Fruit fly (Drosophila melanogaster): Measurements from ENCODE around the gene nod.
A peak's percentile ranks its signal among the peaks of the same experiment; 100 is the strongest.

nod gene

DNA sequence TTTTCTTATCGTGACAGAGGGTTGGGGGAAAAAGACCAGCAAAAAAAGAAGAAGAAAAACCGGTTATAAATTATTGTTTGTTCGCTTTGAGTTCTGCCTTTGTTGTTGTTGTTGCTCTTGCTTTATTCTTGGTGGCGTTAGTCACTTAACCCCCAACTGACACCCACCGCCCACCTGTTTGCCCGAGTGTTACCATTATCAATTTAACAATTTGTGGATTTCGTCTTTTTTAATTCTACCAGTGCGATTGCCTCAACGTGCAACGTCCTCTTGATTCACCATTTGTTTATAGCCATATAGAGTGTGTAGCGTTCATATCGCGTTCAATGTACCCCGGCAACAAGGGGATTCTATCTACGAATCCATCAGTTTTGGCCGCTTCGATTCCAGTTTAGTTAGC is 20.8 kb downstream of the nod start:
- TF ChIP-seq vri (GFP tag; optimal IDR thresholded peaks at IDR 0.05) (peak; percentile 58), fkh (GFP tag; optimal IDR thresholded peaks at IDR 0.05) (peak; percentile 35), Sox15 (GFP tag; optimal IDR thresholded peaks at IDR 0.05) (no peak), CG3032 (tag; optimal IDR thresholded peaks at IDR 0.05) (no peak)

DNA sequence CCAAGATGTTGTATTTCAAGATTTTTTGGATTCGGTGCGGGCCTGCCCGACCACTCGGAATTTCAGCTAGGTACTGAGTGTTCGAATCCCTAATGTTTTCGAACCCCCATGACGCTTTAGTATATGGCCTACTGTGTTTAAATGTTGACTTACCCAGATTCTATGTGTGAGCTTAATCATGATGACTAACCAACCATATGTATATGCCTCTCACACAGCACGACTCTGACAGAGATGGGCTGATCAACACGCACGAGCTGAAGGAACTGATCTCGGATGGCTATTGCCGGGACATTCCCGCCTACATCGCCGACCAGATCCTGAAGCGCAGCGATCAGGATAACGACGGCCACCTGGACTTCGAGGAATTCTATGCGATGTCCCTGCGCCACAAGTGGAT is 23.5 kb downstream of the nod start, which contains the start of gene CG2533:
Gene CG2533 (minus strand): TSS at position 101 of the 400 bp plus-strand sequence.
- TF ChIP-seq dsx (GFP tag; optimal IDR thresholded peaks at IDR 0.05; ENCODE audit: poor library complexity, severe bottlenecking): no peak
- no peak for TF ChIP-seq CG10631 (GFP tag; optimal IDR thresholded peaks at IDR 0.05)
- TF ChIP-seq Hr4 (GFP tag; optimal IDR thresholded peaks at IDR 0.05): no peak
- no peak for TF ChIP-seq Sox102F (GFP tag; optimal IDR thresholded peaks at IDR 0.05)
- TF ChIP-seq svp (GFP tag): no peak
- no peak for TF ChIP-seq Blimp-1 (GFP tag; optimal IDR thresholded peaks at IDR 0.05)
- TF ChIP-seq dac (GFP tag; optimal IDR thresholded peaks at IDR 0.05): no peak
- TF ChIP-seq eg (GFP tag; IDR thresholded peaks at IDR 0.05): no peak
- TF ChIP-seq CG16779 (tag; optimal IDR thresholded peaks at IDR 0.05): no peak
- TF ChIP-seq CG31627 (GFP tag; optimal IDR thresholded peaks at IDR 0.05): no peak
- TF ChIP-seq CG3919 (GFP tag; optimal IDR thresholded peaks at IDR 0.05): no peak
- TF ChIP-seq Smox (GFP tag; optimal IDR thresholded peaks at IDR 0.05): no peak
- no peak for TF ChIP-seq lz (GFP tag; optimal IDR thresholded peaks at IDR 0.05)
- TF ChIP-seq acj6 (GFP tag; optimal IDR thresholded peaks at IDR 0.05): no peak

DNA sequence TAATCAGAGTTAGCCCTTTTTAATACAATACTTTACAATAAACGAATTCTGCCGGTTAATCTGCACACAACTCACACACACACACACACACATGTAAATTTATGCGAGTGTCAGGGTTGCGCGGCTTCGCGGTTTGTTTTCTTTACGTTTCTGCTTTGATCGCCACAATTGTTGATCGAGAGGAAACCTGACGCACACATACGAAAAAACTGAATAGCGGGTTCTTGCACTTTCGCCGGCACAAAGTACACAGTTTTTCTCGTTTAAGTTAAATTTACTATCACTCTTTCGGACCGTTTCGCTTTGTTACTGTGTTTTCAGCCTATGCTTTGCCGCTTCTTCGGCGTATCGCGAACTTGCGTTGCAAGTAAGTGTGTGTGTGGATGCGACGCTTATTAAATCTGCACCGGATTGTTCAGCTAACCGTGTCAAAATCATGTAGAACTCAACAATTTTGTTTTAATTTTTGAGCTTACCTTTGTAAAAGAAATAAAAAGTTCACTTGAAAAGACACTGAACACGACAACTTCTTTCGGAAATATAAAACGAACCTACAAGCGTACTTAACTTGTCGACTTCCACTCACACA is 30.6 kb downstream of the nod start:
- TF ChIP-seq CG31627 (GFP tag; optimal IDR thresholded peaks at IDR 0.05): no peak
- peak; percentile 28; the same call in 1 of the 3 replicates for TF ChIP-seq CG6163 (GFP tag; IDR thresholded peaks at IDR 0.05)
- no peak for TF ChIP-seq CG1621 (tag; optimal IDR thresholded peaks at IDR 0.05)
- no peak for TF ChIP-seq Blimp-1 (GFP tag; optimal IDR thresholded peaks at IDR 0.05)
- TF ChIP-seq CG15336 (GFP tag; IDR thresholded peaks at IDR 0.05): 0 out of 2 replicates have a peak, but pooled peaks have one; percentile 10
- TF ChIP-seq vri (GFP tag; optimal IDR thresholded peaks at IDR 0.05): no peak
- no peak for TF ChIP-seq Sox102F (GFP tag; optimal IDR thresholded peaks at IDR 0.05)
- TF ChIP-seq Sox14 (GFP tag; optimal IDR thresholded peaks at IDR 0.05): no peak
- TF ChIP-seq CG3919 (GFP tag; optimal IDR thresholded peaks at IDR 0.05): no peak
- no peak for TF ChIP-seq OdsH (GFP tag; optimal IDR thresholded peaks at IDR 0.05)
- TF ChIP-seq CG11902 (GFP tag; optimal IDR thresholded peaks at IDR 0.05): no peak
- no peak for TF ChIP-seq salr (GFP tag; optimal IDR thresholded peaks at IDR 0.05)
- no peak for TF ChIP-seq Hr39 (GFP tag; optimal IDR thresholded peaks at IDR 0.05)
- TF ChIP-seq CG9139 (GFP tag; optimal IDR thresholded peaks at IDR 0.05): no peak
- no peak for TF ChIP-seq CG11762 (GFP tag; optimal IDR thresholded peaks at IDR 0.05; ENCODE audit: insufficient read depth)
- peak; percentile 27 for TF ChIP-seq Eip78C (GFP tag)
- TF ChIP-seq CG32006 (GFP tag; optimal IDR thresholded peaks at IDR 0.05): no peak
- no peak for TF ChIP-seq fd85E (GFP tag; optimal IDR thresholded peaks at IDR 0.05)
- no peak for TF ChIP-seq CG3032 (tag; optimal IDR thresholded peaks at IDR 0.05)
- no peak for TF ChIP-seq CG6276 (GFP tag; optimal IDR thresholded peaks at IDR 0.05)
- no peak for TF ChIP-seq Eip75B (GFP tag; optimal IDR thresholded peaks at IDR 0.05)
- no peak for TF ChIP-seq Gug (GFP tag; IDR thresholded peaks at IDR 0.05)
- TF ChIP-seq Eip93F (GFP tag; optimal IDR thresholded peaks at IDR 0.05): no peak
- no peak for TF ChIP-seq spab (GFP tag; optimal IDR thresholded peaks at IDR 0.05)
- TF ChIP-seq acj6 (GFP tag; optimal IDR thresholded peaks at IDR 0.05): no peak
- TF ChIP-seq Hr4 (GFP tag; optimal IDR thresholded peaks at IDR 0.05): no peak
- no peak for TF ChIP-seq Met (GFP tag; optimal IDR thresholded peaks at IDR 0.05)
- TF ChIP-seq ss (GFP tag; optimal IDR thresholded peaks at IDR 0.05): peak in 1 of 2 experiments; percentile 44
- no peak for TF ChIP-seq CG8119 (GFP tag; IDR thresholded peaks at IDR 0.05)
- TF ChIP-seq CG8632 (GFP tag; optimal IDR thresholded peaks at IDR 0.05): no peak
- peak; percentile 24 for TF ChIP-seq fkh (GFP tag; optimal IDR thresholded peaks at IDR 0.05)
- TF ChIP-seq CG4318 (GFP tag; optimal IDR thresholded peaks at IDR 0.05): no peak
- no peak for TF ChIP-seq CG8319 (GFP tag; optimal IDR thresholded peaks at IDR 0.05)
- TF ChIP-seq lz (GFP tag; optimal IDR thresholded peaks at IDR 0.05): no peak
- no peak for TF ChIP-seq net (GFP tag; optimal IDR thresholded peaks at IDR 0.05)
- TF ChIP-seq eg (GFP tag; IDR thresholded peaks at IDR 0.05): no peak
- no peak for TF ChIP-seq CG6792 (GFP tag; optimal IDR thresholded peaks at IDR 0.05)
- TF ChIP-seq CG6854 (GFP tag; optimal IDR thresholded peaks at IDR 0.05): peak; percentile 19

All from whole organism, prepupa.